Worm (Caenorhabditis elegans) whole organism, young adult: ENCODE results near the gene lipl-2.

Experiments used
- attf-3 ChIP-seq: fragments of 200-800 bp; sonication (Bioruptor generic); conservative IDR thresholded peaks from 2 replicates; pipeline ENCODE4 v1.3.6; 2022; ENCODE audit warnings: missing genetic modification reagents, missing genetic modification characterization, missing compliant biosample characterization
- hrde-1 ChIP-seq: sonication (generic microtip); optimal IDR thresholded peaks from 2 replicates; lab custom pipeline; 2016; ENCODE audit warnings: missing genetic modification characterization, mild to moderate bottlenecking, missing compliant biosample characterization, moderate library complexity, missing genotype, missing genetic modification reagents, borderline replicate concordance

ce11 chrV:9813527-9813926 lies 22.2 kb downstream of the lipl-2 start, which contains the start of gene sru-30:
- TF ChIP-seq attf-3, result no peak
- no peak for TF ChIP-seq hrde-1 (tag; lab: Kevin White, UChicago)
